Fruit fly (Drosophila melanogaster) whole organism, embryonic: ENCODE measurements around the gene pkaap.

Experiments
- B-H2 ChIP-seq: fragments of 200-800 bp; sonication (Bioruptor generic); optimal IDR thresholded peaks from 2 replicates; lab custom pipeline; 2018; ENCODE audit warnings: missing biosample characterization, mild to moderate bottlenecking, missing genetic modification characterization
- CG10959 ChIP-seq: fragments of 200-800 bp; sonication (Bioruptor generic); IDR thresholded peaks from 2 replicates; pipeline ENCODE4 v1.3.6; 2022; ENCODE audit warnings: missing biosample characterization, missing genetic modification characterization
- CG11456 ChIP-seq: fragments of 200-800 bp; sonication (Bioruptor generic); IDR thresholded peaks from 3 replicates; pipeline ENCODE4 v1.3.6; 2022; ENCODE audit warnings: missing biosample characterization, missing genetic modification characterization
- CG11695 ChIP-seq: fragments of 200-800 bp; sonication (Bioruptor generic); IDR thresholded peaks from 3 replicates; pipeline ENCODE4 v1.3.6; 2022; ENCODE audit warnings: missing biosample characterization, missing genetic modification characterization
- CG12071 ChIP-seq: fragments of 200-800 bp; sonication (Bioruptor generic); optimal IDR thresholded peaks from 3 replicates; lab custom pipeline; 2018; ENCODE audit warnings: missing biosample characterization, mild to moderate bottlenecking, missing genetic modification characterization
- CG12236 ChIP-seq: fragments of 200-800 bp; sonication (Bioruptor generic); optimal IDR thresholded peaks from 2 replicates; lab custom pipeline; 2016; ENCODE audit warnings: missing biosample characterization, missing genetic modification characterization
- CG13296 ChIP-seq: fragments of 200-800 bp; sonication (Bioruptor generic); optimal IDR thresholded peaks from 3 replicates; lab custom pipeline; 2018; ENCODE audit warnings: missing biosample characterization, mild to moderate bottlenecking, missing genetic modification characterization
- CG15479 ChIP-seq: fragments of 200-800 bp; sonication (Bioruptor generic); optimal IDR thresholded peaks from 3 replicates; lab custom pipeline; 2019; ENCODE audit warnings: missing biosample characterization, mild to moderate bottlenecking, missing genetic modification characterization, moderate library complexity
- CG1603 ChIP-seq: fragments of 200-800 bp; sonication (Bioruptor generic); optimal IDR thresholded peaks from 2 replicates; lab custom pipeline; 2019; ENCODE audit warnings: missing biosample characterization, mild to moderate bottlenecking, missing genetic modification characterization, moderate library complexity
- CG17612 ChIP-seq: fragments of 200-800 bp; sonication (Bioruptor generic); IDR thresholded peaks from 2 replicates; pipeline ENCODE4 v1.3.6; 2022; ENCODE audit warnings: missing biosample characterization, missing genetic modification characterization
- CG18764 ChIP-seq: fragments of 200-800 bp; sonication (Bioruptor generic); optimal IDR thresholded peaks from 3 replicates; lab custom pipeline; 2016; ENCODE audit warnings: missing biosample characterization, missing genetic modification characterization
- CG2712 ChIP-seq: fragments of 200-800 bp; optimal IDR thresholded peaks from 3 replicates; lab custom pipeline; 2019; ENCODE audit warnings: missing biosample characterization, mild to moderate bottlenecking, missing genetic modification characterization, moderate library complexity
- CG32772 ChIP-seq: fragments of 200-800 bp; sonication (Bioruptor generic); IDR thresholded peaks from 2 replicates; pipeline ENCODE4 v1.3.6; 2022; ENCODE audit warnings: missing biosample characterization, missing genetic modification characterization
- CG6272 ChIP-seq: fragments of 200-800 bp; sonication (Bioruptor generic); IDR thresholded peaks from 2 replicates; pipeline ENCODE4 v1.3.6; 2022; ENCODE audit warnings: missing biosample characterization, missing genetic modification characterization
- CG6689 ChIP-seq: fragments of 200-800 bp; sonication (Bioruptor generic); IDR thresholded peaks from 2 replicates; pipeline ENCODE4 v1.3.6; 2022; ENCODE audit warnings: missing biosample characterization, missing genetic modification characterization
- CG6813 ChIP-seq: fragments of 200-800 bp; sonication (Bioruptor generic); optimal IDR thresholded peaks from 2 replicates; lab custom pipeline; 2017; ENCODE audit warnings: missing biosample characterization, missing genetic modification characterization, mild to moderate bottlenecking, moderate library complexity, missing genetic modification reagents
- CG6854 ChIP-seq: fragments of 200-800 bp; sonication (Bioruptor generic); optimal IDR thresholded peaks from 3 replicates; lab custom pipeline; 2017; ENCODE audit warnings: missing biosample characterization, mild to moderate bottlenecking, missing genetic modification characterization
- CG7963 ChIP-seq: fragments of 200-800 bp; sonication (Bioruptor generic); IDR thresholded peaks from 3 replicates; pipeline ENCODE4 v1.3.6; 2022; ENCODE audit warnings: missing biosample characterization, missing genetic modification characterization; ENCODE audit not compliant: partially characterized antibody
- CG8478 ChIP-seq: fragments of >200 bp; optimal IDR thresholded peaks from 2 replicates; lab custom pipeline; 2018
- Dbx ChIP-seq: fragments of 200-800 bp; sonication (Bioruptor generic); IDR thresholded peaks from 3 replicates; pipeline ENCODE4 v1.3.6; 2022; ENCODE audit warnings: missing biosample characterization, missing genetic modification characterization
- Dp ChIP-seq: fragments of 200-800 bp; sonication (Bioruptor generic); optimal IDR thresholded peaks from 2 replicates; lab custom pipeline; 2018; ENCODE audit warnings: missing biosample characterization, mild to moderate bottlenecking, missing genetic modification characterization, moderate library complexity
- ERR ChIP-seq: fragments of 200-800 bp; sonication (Bioruptor generic); optimal IDR thresholded peaks from 2 replicates; lab custom pipeline; 2016; ENCODE audit warnings: missing biosample characterization, missing genetic modification characterization
- Fer1 ChIP-seq: fragments of 200-800 bp; sonication (Bioruptor generic); optimal IDR thresholded peaks from 2 replicates; lab custom pipeline; 2017; ENCODE audit warnings: missing biosample characterization, mild to moderate bottlenecking, missing genetic modification characterization
- Fer2 ChIP-seq: fragments of 200-800 bp; sonication (Bioruptor generic); optimal IDR thresholded peaks from 2 replicates; lab custom pipeline; 2018; ENCODE audit warnings: missing biosample characterization, mild to moderate bottlenecking, missing genetic modification characterization, moderate library complexity
- GATAe ChIP-seq: fragments of 200-800 bp; sonication (Bioruptor generic); conservative IDR thresholded peaks from 2 replicates; pipeline ENCODE4 v1.3.6; 2022; ENCODE audit warnings: missing biosample characterization, missing genetic modification characterization
- Nf-YC ChIP-seq: fragments of 200-800 bp; optimal IDR thresholded peaks from 3 replicates; lab custom pipeline; 2019; ENCODE audit warnings: missing biosample characterization, mild to moderate bottlenecking, missing genetic modification characterization, moderate library complexity
- NfI ChIP-seq: fragments of 200-800 bp; sonication (Bioruptor generic); optimal IDR thresholded peaks from 3 replicates; lab custom pipeline; 2018; ENCODE audit warnings: missing biosample characterization, mild to moderate bottlenecking, missing genetic modification characterization, moderate library complexity
- Oli ChIP-seq: fragments of 200-800 bp; sonication (Bioruptor generic); optimal IDR thresholded peaks from 2 replicates; lab custom pipeline; 2018; ENCODE audit warnings: missing biosample characterization, mild to moderate bottlenecking, missing genetic modification characterization, moderate library complexity
- PHDP ChIP-seq: fragments of 200-800 bp; sonication (Bioruptor generic); optimal IDR thresholded peaks from 3 replicates; lab custom pipeline; 2018; ENCODE audit warnings: missing biosample characterization, mild to moderate bottlenecking, missing genetic modification characterization, moderate library complexity
- Ravus ChIP-seq: fragments of 200-800 bp; sonication (Bioruptor generic); IDR thresholded peaks from 2 replicates; pipeline ENCODE4 v1.3.6; 2022; ENCODE audit warnings: missing biosample characterization, missing genetic modification characterization
- Rx ChIP-seq: fragments of 200-800 bp; sonication (Bioruptor generic); IDR thresholded peaks from 2 replicates; pipeline ENCODE4 v1.3.6; 2022; ENCODE audit warnings: missing biosample characterization, missing genetic modification characterization
- Sox102F ChIP-seq: fragments of 200-800 bp; sonication (Bioruptor generic); optimal IDR thresholded peaks from 2 replicates; lab custom pipeline; 2018; ENCODE audit warnings: missing biosample characterization, mild to moderate bottlenecking, missing genetic modification characterization, moderate library complexity
- Taf1 ChIP-seq: fragments of 200-800 bp; sonication (Bioruptor generic); IDR thresholded peaks from 2 replicates; pipeline ENCODE4 v1.3.6; 2022; ENCODE audit warnings: missing biosample characterization, missing genetic modification characterization
- Trl ChIP-seq, 3 experiments: fragments of >200 bp in 2 of 3; fragments of 200-800 bp in 1 of 3; sonication (Bioruptor generic) in 1 of 3; optimal IDR thresholded peaks; 2 replicates in 1 of 3; 3 replicates in 2 of 3; lab custom pipeline; 2016 to 2017; ENCODE audit warnings: missing biosample characterization in 1 of 3, missing genetic modification characterization in 1 of 3
- corto ChIP-seq: fragments of 200-800 bp; sonication (Bioruptor generic); optimal IDR thresholded peaks from 2 replicates; lab custom pipeline; 2016; ENCODE audit warnings: missing biosample characterization, mild to moderate bottlenecking, missing genetic modification characterization, moderate library complexity
- dati ChIP-seq: fragments of 200-800 bp; sonication (Bioruptor generic); IDR thresholded peaks from 2 replicates; pipeline ENCODE4 v1.3.6; 2022; ENCODE audit warnings: missing biosample characterization, missing genetic modification characterization
- dpn ChIP-seq, 2 experiments: fragments of 200-800 bp; sonication (Bioruptor generic); optimal IDR thresholded peaks; 3 replicates each; lab custom pipeline; 2016; ENCODE audit warnings: missing biosample characterization in 2 of 2, missing genetic modification characterization in 2 of 2
- emc ChIP-seq: fragments of 200-800 bp; sonication (Bioruptor generic); optimal IDR thresholded peaks from 2 replicates; lab custom pipeline; 2016; ENCODE audit warnings: missing biosample characterization, missing genetic modification characterization
- en ChIP-seq: fragments of 200-800 bp; sonication (Bioruptor generic); optimal IDR thresholded peaks from 2 replicates; lab custom pipeline; 2016; ENCODE audit warnings: missing biosample characterization, missing genetic modification characterization
- eve ChIP-seq, 2 experiments: fragments of >200 bp; optimal IDR thresholded peaks; 2 replicates each; lab custom pipeline; 2017; ENCODE audit warnings: missing biosample characterization in 2 of 2, missing genetic modification characterization in 2 of 2
- eyg ChIP-seq: fragments of 200-800 bp; sonication (Bioruptor generic); optimal IDR thresholded peaks from 3 replicates; lab custom pipeline; 2016; ENCODE audit warnings: missing biosample characterization, missing genetic modification characterization
- fd96Cb ChIP-seq: fragments of 200-800 bp; sonication (Bioruptor generic); optimal IDR thresholded peaks from 2 replicates; lab custom pipeline; 2018; ENCODE audit warnings: missing biosample characterization, mild to moderate bottlenecking, missing genetic modification characterization, moderate library complexity
- lab ChIP-seq: fragments of 200-800 bp; sonication (Bioruptor generic); optimal IDR thresholded peaks from 3 replicates; lab custom pipeline; 2017; ENCODE audit warnings: missing biosample characterization, missing genetic modification characterization, mild to moderate bottlenecking, moderate library complexity, missing genetic modification reagents
- pnt ChIP-seq: fragments of 200-800 bp; sonication (Bioruptor generic); optimal IDR thresholded peaks from 3 replicates; lab custom pipeline; 2016; ENCODE audit warnings: missing biosample characterization, missing genetic modification characterization
- pzg ChIP-seq: fragments of 200-800 bp; sonication (Bioruptor generic); optimal IDR thresholded peaks from 3 replicates; lab custom pipeline; 2018; ENCODE audit warnings: missing biosample characterization, mild to moderate bottlenecking, missing genetic modification characterization, moderate library complexity
- run ChIP-seq: fragments of 200-800 bp; sonication (Bioruptor generic); optimal IDR thresholded peaks from 3 replicates; lab custom pipeline; 2018; ENCODE audit warnings: missing biosample characterization, mild to moderate bottlenecking, missing genetic modification characterization
- sob ChIP-seq: fragments of 200-800 bp; sonication (Bioruptor generic); IDR thresholded peaks from 2 replicates; pipeline ENCODE4 v1.3.6; 2022; ENCODE audit warnings: missing biosample characterization, missing genetic modification characterization
- tap ChIP-seq: fragments of 200-800 bp; optimal IDR thresholded peaks from 3 replicates; lab custom pipeline; 2019; ENCODE audit warnings: missing biosample characterization, mild to moderate bottlenecking, missing genetic modification characterization, moderate library complexity
- tup ChIP-seq: fragments of 200-800 bp; sonication (Bioruptor generic); optimal IDR thresholded peaks from 2 replicates; lab custom pipeline; 2016; ENCODE audit warnings: missing biosample characterization, mild to moderate bottlenecking, missing genetic modification characterization, moderate library complexity

pkaap gene

dm6 chr2L:16307026-16307703 lies 19.1 kb downstream of the pkaap start, which contains the start of the genes CG5861 and Syx5 (continued):
- 0 out of 2 replicates have a peak, but pooled peaks have one; percentile 59 for TF ChIP-seq CG6272
- TF ChIP-seq pnt = no peak
- peak; percentile 76 for TF ChIP-seq B-H2 (GFP tag; lab: Kevin White, UChicago)
- TF ChIP-seq dpn (GFP tag; optimal IDR thresholded peaks at IDR 0.05; lab: Kevin White, UChicago) = peak in 1 of 2 experiments; percentile 72
- no peak for TF ChIP-seq CG12071
- peak; percentile 67; the same call in 2 of the 3 replicates for TF ChIP-seq Dbx
- TF ChIP-seq CG6813 (GFP tag; lab: Kevin White, UChicago) = no peak
- TF ChIP-seq NfI (GFP tag; lab: Kevin White, UChicago) = peak; percentile 72
- TF ChIP-seq Trl (optimal IDR thresholded peaks at IDR 0.05; lab: Kevin White, UChicago) = no peak
- TF ChIP-seq Trl (GFP tag; optimal IDR thresholded peaks at IDR 0.05; lab: Kevin White, UChicago) = no peak
- TF ChIP-seq lab (GFP tag; lab: Kevin White, UChicago) = peak; percentile 81
- no peak for TF ChIP-seq en (GFP tag; lab: Kevin White, UChicago)
- no peak for TF ChIP-seq CG10959 (GFP tag; lab: Robert Waterston, UW)
- peak; percentile 74; the same call in 1 of the 2 replicates for TF ChIP-seq CG32772 (GFP tag; lab: Robert Waterston, UW)
- TF ChIP-seq CG6854 (GFP tag; lab: Kevin White, UChicago) = no peak
- TF ChIP-seq CG11456 (GFP tag; lab: Robert Waterston, UW) = peak; percentile 70; the same call in 2 of the 3 replicates
- no peak for TF ChIP-seq CG1603
- no peak for TF ChIP-seq CG15479 (GFP tag; lab: Kevin White, UChicago)
- TF ChIP-seq CG6689 (GFP tag; lab: Robert Waterston, UW) = peak; percentile 29; the same call in 1 of the 2 replicates
- peak; percentile 68; the same call in 1 of the 2 replicates for TF ChIP-seq sob
- peak; percentile 26 for TF ChIP-seq fd96Cb (tag; lab: Kevin White, UChicago)
- no peak for TF ChIP-seq CG8478 (lab: Kevin White, UChicago)
- no peak for TF ChIP-seq eyg (GFP tag; lab: Kevin White, UChicago)
- TF ChIP-seq CG7963 (GFP tag; lab: Robert Waterston, UW) = peak; percentile 66
- TF ChIP-seq tap (tag; lab: Kevin White, UChicago) = peak; percentile 57
- TF ChIP-seq CG17612 (GFP tag; lab: Robert Waterston, UW) = no peak
- peak; percentile 29 for TF ChIP-seq CG18764 (GFP tag; lab: Kevin White, UChicago)
- TF ChIP-seq CG12236 (GFP tag; lab: Kevin White, UChicago) = no peak
- no peak for TF ChIP-seq Oli (tag; lab: Kevin White, UChicago)
- TF ChIP-seq Sox102F (GFP tag; lab: Kevin White, UChicago) = no peak
- TF ChIP-seq Fer2 = peak; percentile 42
- no peak for TF ChIP-seq dati (GFP tag; lab: Robert Waterston, UW)
- TF ChIP-seq Ravus (GFP tag; lab: Robert Waterston, UW) = no peak
- TF ChIP-seq run = no peak
- TF ChIP-seq Fer1 (GFP tag; lab: Kevin White, UChicago) = peak; percentile 73
- TF ChIP-seq GATAe (GFP tag; lab: Robert Waterston, UW) = 0 out of 2 replicates have a peak, but pooled peaks have one; percentile 30
- peak; percentile 79 for TF ChIP-seq CG2712
- no peak for TF ChIP-seq Taf1 (GFP tag; lab: Robert Waterston, UW)
- TF ChIP-seq ERR = no peak
- TF ChIP-seq Dp (GFP tag; lab: Kevin White, UChicago) = peak; percentile 35
- peak; percentile 68 for TF ChIP-seq pzg (GFP tag; lab: Kevin White, UChicago)
- peak; percentile 57 for TF ChIP-seq PHDP (tag; lab: Kevin White, UChicago)
- no peak for TF ChIP-seq corto (GFP tag; lab: Kevin White, UChicago)
- TF ChIP-seq CG13296 = peak; percentile 63
- no peak for TF ChIP-seq emc (GFP tag; lab: Kevin White, UChicago)
- no peak for TF ChIP-seq Rx (GFP tag; lab: Robert Waterston, UW)
- TF ChIP-seq Nf-YC (tag; lab: Kevin White, UChicago) = peak; percentile 75
- TF ChIP-seq CG11695 (GFP tag; lab: Robert Waterston, UW) = peak; percentile 21; the same call in 1 of the 3 replicates
- no peak for TF ChIP-seq eve (GFP tag; optimal IDR thresholded peaks at IDR 0.05; lab: Kevin White, UChicago)
- TF ChIP-seq tup (GFP tag; lab: Kevin White, UChicago) = peak; percentile 37
